Worm (Caenorhabditis elegans): ENCODE measurements around the gene C24G6.8.

The C24G6.8 gene

DNA sequence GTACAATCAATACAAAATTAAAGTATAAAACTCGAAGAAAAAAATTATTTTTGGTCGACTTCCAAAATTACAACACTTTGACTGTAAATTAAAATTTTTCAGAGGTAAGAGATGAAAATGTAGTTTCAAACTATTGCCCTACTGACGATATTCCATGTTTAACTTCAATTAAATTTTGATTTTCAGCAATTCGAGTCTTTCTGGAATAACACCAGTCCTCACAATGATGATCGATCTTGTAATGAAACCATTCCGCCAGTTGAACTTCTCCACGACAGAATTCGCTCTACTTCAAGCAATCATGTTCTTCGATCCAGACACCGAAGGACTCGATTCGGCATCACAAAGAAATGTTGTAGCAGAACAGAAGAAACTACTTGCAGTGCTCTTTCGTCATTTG is 26.5 kb downstream of the C24G6.8 start:
- TF ChIP-seq lsy-12 (tag; optimal IDR thresholded peaks at IDR 0.05) (no peak), ceh-82 (tag; optimal IDR thresholded peaks at IDR 0.05) (no peak), fkh-10 (GFP tag; optimal IDR thresholded peaks at IDR 0.05) (no peak), skn-1 (tag; optimal IDR thresholded peaks at IDR 0.05) (no peak), ama-1 (optimal IDR thresholded peaks at IDR 0.05) (no peak), nhr-12 (tag; optimal IDR thresholded peaks at IDR 0.05) (no peak), unc-39 (tag; optimal IDR thresholded peaks at IDR 0.05) (no peak), nhr-237 (tag; optimal IDR thresholded peaks at IDR 0.05) (no peak), lin-39 (tag; optimal IDR thresholded peaks at IDR 0.05) (no peak), ceh-9 (tag; optimal IDR thresholded peaks at IDR 0.05) (no peak), nhr-67 (tag; optimal IDR thresholded peaks at IDR 0.05) (no peak), aly-2 (tag; optimal IDR thresholded peaks at IDR 0.05) (no peak), nhr-77 (tag; optimal IDR thresholded peaks at IDR 0.05) (no peak)

DNA sequence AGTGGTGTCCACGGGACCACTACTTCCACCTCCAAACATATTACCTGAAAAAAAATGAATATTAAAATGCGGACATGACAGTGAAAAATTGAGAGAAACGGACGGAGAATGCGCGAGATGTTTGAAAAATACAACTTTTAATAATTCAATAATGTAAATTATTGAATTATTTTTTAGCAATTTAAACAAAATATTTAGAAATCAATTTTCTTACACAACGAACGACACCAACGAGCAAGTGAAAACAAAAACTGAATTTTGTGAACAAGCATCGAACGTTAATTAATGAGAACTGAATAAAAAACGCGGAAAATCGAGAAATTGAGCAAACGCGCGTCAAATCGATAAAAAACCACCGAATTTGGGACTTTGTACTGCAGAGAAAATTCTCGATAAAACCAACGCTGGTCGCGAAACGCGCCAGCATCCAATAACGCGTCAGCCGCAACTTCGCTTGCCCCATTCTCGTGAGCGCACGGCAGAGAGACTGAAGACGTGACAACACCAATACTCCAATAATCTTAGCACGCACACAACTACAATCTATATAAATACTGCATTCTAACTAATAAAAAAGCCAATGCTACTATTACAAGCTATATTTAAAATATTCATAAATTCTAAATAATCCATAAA is 30.7 kb downstream of the C24G6.8 start, which contains the start of the genes dnj-19 and nhr-47:
TSS of gene dnj-19 (minus strand) at position 51 of the 636 bp plus-strand sequence.
TSS of gene nhr-47 (plus strand) at position 447 of the 636 bp plus-strand sequence.
- peak; percentile 80 for TF ChIP-seq elt-2 (tag; optimal IDR thresholded peaks at IDR 0.05)
- TF ChIP-seq ZK546.5 (tag; optimal IDR thresholded peaks at IDR 0.05) = no peak
- peak; percentile 89 for TF ChIP-seq nfya-1 (tag; optimal IDR thresholded peaks at IDR 0.05; ENCODE audit: insufficient read depth)
- TF ChIP-seq nhr-43 (tag; optimal IDR thresholded peaks at IDR 0.05; ENCODE audit: poor library complexity, severe bottlenecking) = peak; percentile 87
- no peak for TF ChIP-seq nhr-237 (tag; optimal IDR thresholded peaks at IDR 0.05)
- TF ChIP-seq lsy-12 (tag; optimal IDR thresholded peaks at IDR 0.05) = peak; percentile 93
- TF ChIP-seq lin-15B (tag; optimal IDR thresholded peaks at IDR 0.05) = peak; percentile 84
- peak; percentile 92 for TF ChIP-seq lin-39 (tag; optimal IDR thresholded peaks at IDR 0.05)
- peak; percentile 42 for TF ChIP-seq egl-5 (tag; optimal IDR thresholded peaks at IDR 0.05)
- no peak for TF ChIP-seq fos-1 (tag; optimal IDR thresholded peaks at IDR 0.05)
- TF ChIP-seq ztf-4 (tag; optimal IDR thresholded peaks at IDR 0.05) = peak; percentile 59
- TF ChIP-seq unc-62 (GFP tag; optimal IDR thresholded peaks at IDR 0.05) = no peak
- TF ChIP-seq eor-1 (tag; optimal IDR thresholded peaks at IDR 0.05) = no peak
- no peak for TF ChIP-seq ztf-11 (tag; optimal IDR thresholded peaks at IDR 0.05)
- TF ChIP-seq pqm-1 (tag; optimal IDR thresholded peaks at IDR 0.05) = peak; percentile 26
- peak; percentile 21 for TF ChIP-seq nhr-77 (tag; optimal IDR thresholded peaks at IDR 0.05)
- peak; percentile 91 for TF ChIP-seq jun-1 (tag; optimal IDR thresholded peaks at IDR 0.05)
- peak; percentile 21 for TF ChIP-seq elt-1 (tag; optimal IDR thresholded peaks at IDR 0.05)
- TF ChIP-seq nhr-11 (tag; optimal IDR thresholded peaks at IDR 0.05) = no peak
- TF ChIP-seq tbx-2 (tag; optimal IDR thresholded peaks at IDR 0.05) = peak; percentile 90
- peak; percentile 87 for TF ChIP-seq ceh-28 (tag; optimal IDR thresholded peaks at IDR 0.05)
- TF ChIP-seq fkh-10 (GFP tag; optimal IDR thresholded peaks at IDR 0.05) = peak; percentile 56
- peak; percentile 82 for TF ChIP-seq hmg-11 (tag; optimal IDR thresholded peaks at IDR 0.05)
- TF ChIP-seq ceh-16 (tag; optimal IDR thresholded peaks at IDR 0.05) = no peak
- no peak for TF ChIP-seq mml-1 (tag; optimal IDR thresholded peaks at IDR 0.05)
- TF ChIP-seq nhr-67 (tag; optimal IDR thresholded peaks at IDR 0.05) = no peak
- no peak for TF ChIP-seq fkh-2 (tag; optimal IDR thresholded peaks at IDR 0.05)
- peak; percentile 68 for TF ChIP-seq ama-1 (optimal IDR thresholded peaks at IDR 0.05)
- TF ChIP-seq elt-3 (tag; optimal IDR thresholded peaks at IDR 0.05) = no peak
- TF ChIP-seq R02D3.7 (tag; optimal IDR thresholded peaks at IDR 0.05) = peak; percentile 70
- TF ChIP-seq egl-27 (tag; optimal IDR thresholded peaks at IDR 0.05) = peak; percentile 48
- TF ChIP-seq nhr-23 (tag; optimal IDR thresholded peaks at IDR 0.05) = peak; percentile 91
- TF ChIP-seq ceh-82 (tag; optimal IDR thresholded peaks at IDR 0.05) = peak; percentile 66
- no peak for TF ChIP-seq daf-12 (tag; optimal IDR thresholded peaks at IDR 0.05)
- TF ChIP-seq pha-4 (tag; optimal IDR thresholded peaks at IDR 0.05) = peak; percentile 85
- TF ChIP-seq mdl-1 (tag; optimal IDR thresholded peaks at IDR 0.05) = peak; percentile 24
- peak; percentile 85 for TF ChIP-seq skn-1 (tag; optimal IDR thresholded peaks at IDR 0.05)
- peak; percentile 86 for TF ChIP-seq snpc-4 (tag; optimal IDR thresholded peaks at IDR 0.05)
- TF ChIP-seq zag-1 (tag; optimal IDR thresholded peaks at IDR 0.05) = no peak
- no peak for TF ChIP-seq nhr-76 (tag; optimal IDR thresholded peaks at IDR 0.05)
- TF ChIP-seq nhr-12 (tag; optimal IDR thresholded peaks at IDR 0.05) = no peak
- peak; percentile 92 for TF ChIP-seq nhr-25 (tag; optimal IDR thresholded peaks at IDR 0.05)
